Worm (Caenorhabditis elegans): ENCODE measurements around the gene T28D9.11.

T28D9.11 gene

DNA sequence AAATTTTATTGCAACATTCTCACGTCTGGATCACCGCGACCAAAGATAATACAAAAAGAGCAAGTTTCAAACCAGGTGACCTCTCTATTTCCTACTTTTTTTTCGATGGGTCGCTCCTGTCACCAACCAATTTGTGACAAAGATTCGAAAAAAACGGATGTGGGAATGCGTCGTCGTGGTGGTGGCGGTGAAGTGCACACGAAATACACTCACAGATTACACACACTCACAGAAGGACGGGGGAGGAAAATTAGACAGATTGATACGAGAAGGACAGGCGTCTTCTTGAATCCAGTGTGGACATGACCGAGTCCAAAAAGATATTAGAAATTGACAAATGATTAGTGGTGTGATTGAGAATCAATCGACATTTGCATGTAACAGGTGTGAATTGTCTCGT is 9.0 kb downstream of the T28D9.11 start:
- TF ChIP-seq unc-55 (GFP tag; optimal IDR thresholded peaks at IDR 0.05) (peak; percentile 50), ceh-14 (tag; optimal IDR thresholded peaks at IDR 0.05) (no peak), ceh-30 (tag; optimal IDR thresholded peaks at IDR 0.05) (no peak), mec-3 (tag; optimal IDR thresholded peaks at IDR 0.05; ENCODE audit: borderline replicate concordance) (no peak), syd-9 (tag; optimal IDR thresholded peaks at IDR 0.05) (no peak), ceh-19 (GFP tag; optimal IDR thresholded peaks at IDR 0.05) (no peak)

DNA sequence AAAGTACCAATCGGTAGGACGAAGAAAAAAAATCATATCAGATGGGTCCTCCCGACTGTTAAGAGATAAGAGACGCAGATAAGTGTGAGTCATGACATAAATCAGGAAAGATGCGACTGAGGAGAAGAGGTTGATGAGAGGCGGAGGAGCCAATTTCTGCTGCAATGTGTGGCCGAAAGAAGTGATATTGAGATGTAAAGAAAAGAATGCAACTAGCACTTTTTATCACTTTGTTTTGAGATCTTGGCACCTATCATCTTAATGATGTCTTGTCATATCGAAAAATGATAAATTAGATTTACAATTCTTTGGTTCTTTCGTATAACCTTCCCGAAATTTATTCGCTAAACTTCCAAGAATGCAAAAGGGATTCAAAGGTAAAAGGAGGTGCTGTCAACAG is 9.7 kb downstream of the T28D9.11 start, which contains the start of gene del-10:
TSS of gene del-10 (minus strand) at position 24 of the 400 bp plus-strand sequence.
- TF ChIP-seq K09A11.1 (tag; optimal IDR thresholded peaks at IDR 0.05; ENCODE audit: insufficient read depth) (no peak), ceh-18 (tag; optimal IDR thresholded peaks at IDR 0.05) (peak; percentile 15), unc-55 (GFP tag; optimal IDR thresholded peaks at IDR 0.05) (peak; percentile 39)

DNA sequence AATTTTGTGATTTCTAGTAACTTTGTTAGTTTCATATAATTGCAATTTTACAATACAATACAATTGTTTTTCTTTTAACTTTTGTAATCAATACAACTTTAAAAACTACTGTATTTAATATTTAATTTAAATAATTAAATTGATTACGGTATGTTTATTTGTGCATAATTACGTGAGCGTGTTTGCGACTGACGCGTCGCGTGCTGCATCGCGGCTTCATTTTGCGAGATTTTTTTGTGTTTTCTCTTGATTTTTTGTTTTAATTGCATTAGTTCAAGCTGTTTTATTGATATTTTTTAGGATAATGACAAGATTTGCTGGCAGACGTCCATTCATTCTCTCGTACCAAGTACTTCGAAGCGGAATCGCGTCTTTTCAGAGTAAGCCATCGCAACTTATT is 15.1 kb downstream of the T28D9.11 start, which contains the start of gene T28D9.4:
TSS of gene T28D9.4 (plus strand) at position 301 of the 400 bp plus-strand sequence.
- TF ChIP-seq T23F11.4 (GFP tag; optimal IDR thresholded peaks at IDR 0.05) (no peak), ceh-34 (tag; optimal IDR thresholded peaks at IDR 0.05) (no peak), hlh-6 (tag; optimal IDR thresholded peaks at IDR 0.05) (no peak), ets-4 (tag; optimal IDR thresholded peaks at IDR 0.05) (no peak), rnt-1 (tag; optimal IDR thresholded peaks at IDR 0.05) (no peak), unc-42 (tag; optimal IDR thresholded peaks at IDR 0.05) (no peak), unc-86 (tag; optimal IDR thresholded peaks at IDR 0.05) (no peak), ceh-45 (GFP tag; IDR thresholded peaks at IDR 0.05) (no peak), pqm-1 (tag; optimal IDR thresholded peaks at IDR 0.05) (no peak), ttx-3 (tag; optimal IDR thresholded peaks at IDR 0.05) (no peak), npax-4 (tag; optimal IDR thresholded peaks at IDR 0.05) (no peak), gmeb-2 (tag; optimal IDR thresholded peaks at IDR 0.05) (no peak), ceh-19 (GFP tag; optimal IDR thresholded peaks at IDR 0.05) (no peak), mec-3 (tag; optimal IDR thresholded peaks at IDR 0.05; ENCODE audit: borderline replicate concordance) (no peak), ahr-1 (tag; optimal IDR thresholded peaks at IDR 0.05) (no peak), hlh-15 (tag; optimal IDR thresholded peaks at IDR 0.05) (no peak), C38D4.7 (GFP tag; optimal IDR thresholded peaks at IDR 0.05) (no peak), hlh-30 (tag; optimal IDR thresholded peaks at IDR 0.05; ENCODE audit: insufficient read depth) (no peak), elt-4 (tag; optimal IDR thresholded peaks at IDR 0.05) (no peak), C08G9.2 (tag; optimal IDR thresholded peaks at IDR 0.05) (no peak)

DNA sequence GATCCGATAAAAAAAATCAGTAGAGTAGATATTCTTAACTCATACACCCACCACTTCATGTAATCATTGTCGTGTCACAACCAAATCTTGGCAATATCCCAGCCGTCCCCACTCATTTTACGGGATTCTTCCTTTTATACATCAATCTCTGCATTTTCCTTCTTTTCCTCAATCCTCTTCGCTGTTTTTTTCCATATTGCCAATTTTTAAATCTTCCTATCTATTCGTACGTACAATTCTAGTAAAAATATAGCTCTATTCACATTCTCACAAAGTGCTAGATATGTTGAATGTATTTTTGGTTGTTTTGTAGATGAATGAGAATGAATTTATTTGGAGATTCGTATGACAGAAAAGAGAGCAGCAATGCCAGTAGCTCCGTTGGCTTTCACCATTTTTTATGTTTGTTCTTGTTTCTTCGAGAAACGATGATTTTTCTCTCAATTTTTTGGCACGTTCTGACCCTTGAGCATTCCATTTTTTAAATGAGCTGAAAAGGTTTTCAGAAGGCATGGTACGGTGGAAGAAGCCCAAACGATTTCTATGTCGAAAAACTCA is 16.5 kb downstream of the T28D9.11 start, which contains the start of gene T28D9.16:
TSS of gene T28D9.16 (plus strand) at position 508 of the 558 bp plus-strand sequence.
- no peak for TF ChIP-seq ceh-24 (tag; optimal IDR thresholded peaks at IDR 0.05)

DNA sequence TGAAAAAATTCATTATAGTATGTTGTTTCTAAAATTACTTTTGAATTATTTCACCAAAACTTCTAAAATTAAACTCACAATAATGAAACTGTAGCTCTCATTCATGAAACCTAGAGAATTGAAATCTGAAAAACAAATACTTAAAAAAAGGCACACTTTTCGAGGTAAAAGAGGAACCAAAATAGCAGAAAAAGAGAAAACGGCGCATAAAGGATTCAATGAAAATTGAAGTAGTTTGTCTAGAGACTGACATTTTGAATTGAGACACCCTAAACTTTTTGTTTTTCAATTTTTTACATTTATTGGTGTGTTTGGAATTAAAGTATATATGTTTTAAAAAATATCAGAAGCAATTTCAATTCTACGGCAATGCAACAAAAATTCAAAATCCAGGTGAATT is 20.8 kb downstream of the T28D9.11 start, which contains the start of gene dgk-5:
TSS of gene dgk-5 (minus strand) at position 101 of the 400 bp plus-strand sequence.
- TF ChIP-seq ets-4 (tag; optimal IDR thresholded peaks at IDR 0.05), result no peak
- no peak for TF ChIP-seq gmeb-2 (tag; optimal IDR thresholded peaks at IDR 0.05)
- TF ChIP-seq nfya-1 (tag; optimal IDR thresholded peaks at IDR 0.05), result no peak
- TF ChIP-seq Y22D7AL.16 (tag; optimal IDR thresholded peaks at IDR 0.05), result no peak
- TF ChIP-seq ama-1 (optimal IDR thresholded peaks at IDR 0.05), result no peak

DNA sequence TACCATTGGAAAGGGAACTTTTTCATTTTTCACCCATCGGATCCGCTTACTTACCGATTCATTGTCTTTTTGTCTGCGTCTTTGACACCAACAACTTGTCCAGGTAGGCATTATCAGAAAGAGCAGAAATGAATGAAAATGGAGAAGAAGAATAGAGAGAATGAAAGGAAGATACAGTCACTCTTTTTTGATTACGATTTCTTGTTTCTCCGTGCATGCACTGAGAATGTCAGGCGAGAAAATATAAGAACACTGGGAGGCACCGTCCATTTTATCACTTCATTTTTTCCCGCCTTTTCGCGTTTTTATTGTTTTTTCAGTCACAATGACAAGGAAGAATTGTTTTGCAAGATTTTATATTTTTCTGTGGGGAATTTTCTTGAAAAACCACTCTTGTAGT is 22.5 kb downstream of the T28D9.11 start:
- TF ChIP-seq ets-4 (tag; optimal IDR thresholded peaks at IDR 0.05) (no peak), ttx-3 (tag; optimal IDR thresholded peaks at IDR 0.05) (no peak), unc-55 (GFP tag; optimal IDR thresholded peaks at IDR 0.05) (no peak), ceh-22 (tag; optimal IDR thresholded peaks at IDR 0.05) (no peak), sox-4 (tag; optimal IDR thresholded peaks at IDR 0.05) (no peak), pha-2 (tag; optimal IDR thresholded peaks at IDR 0.05) (no peak), pqm-1 (tag; optimal IDR thresholded peaks at IDR 0.05) (no peak), ahr-1 (tag; optimal IDR thresholded peaks at IDR 0.05) (no peak)

All from whole organism, late embryonic.